Worm (Caenorhabditis elegans): Measurements from ENCODE around the gene C47E12.2.
A peak's percentile ranks its signal among the peaks of the same experiment; 100 is the strongest.

C47E12.2 gene

DNA sequence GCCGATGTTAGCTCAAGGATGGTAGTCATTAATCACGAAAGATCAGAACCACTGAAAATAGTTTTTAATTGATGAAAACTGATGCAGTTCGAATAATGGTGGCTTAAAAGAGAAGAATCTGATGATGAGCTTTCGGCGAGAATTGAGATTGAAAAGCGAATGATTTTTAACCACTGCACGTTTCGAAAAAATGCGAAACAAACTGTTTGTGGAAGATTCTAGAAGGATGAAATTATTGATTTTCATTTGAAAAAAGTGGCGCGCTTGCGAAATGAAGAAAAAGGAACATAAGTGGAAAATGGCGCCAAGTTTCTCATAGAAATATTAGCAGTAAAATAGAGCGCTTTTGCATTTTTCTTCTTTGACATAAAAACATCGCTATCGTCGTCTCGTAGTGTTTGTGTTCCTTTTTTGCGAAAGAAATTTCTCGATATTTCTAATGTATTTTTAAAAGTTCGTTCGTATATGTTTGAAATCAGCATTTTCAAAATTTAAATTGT is 8.4 kb downstream of the C47E12.2 start, which contains the start of gene uba-1 (continued):
- TF ChIP-seq chd-7 (tag; optimal IDR thresholded peaks at IDR 0.05) (peak; percentile 35), C06A6.2 (GFP tag; conservative IDR thresholded peaks at IDR 0.05) (no peak; the same call in 1 of the 2 replicates), F49E8.2 (tag; optimal IDR thresholded peaks at IDR 0.05; ENCODE audit: insufficient read depth) (peak; percentile 53), F33H1.4 (GFP tag; IDR thresholded peaks at IDR 0.05) (peak; percentile 67), tlf-1 (GFP tag; optimal IDR thresholded peaks at IDR 0.05) (peak; percentile 87), Y53G8AR.9 (GFP tag; conservative IDR thresholded peaks at IDR 0.05) (peak; percentile 89), lsy-27 (tag; optimal IDR thresholded peaks at IDR 0.05; ENCODE audit: borderline replicate concordance, insufficient read depth) (no peak), dpff-1 (tag; optimal IDR thresholded peaks at IDR 0.05) (no peak), ztf-6 (GFP tag; IDR thresholded peaks at IDR 0.05) (no peak), mcd-1 (GFP tag; IDR thresholded peaks at IDR 0.05) (peak; percentile 58; the same call in 1 of the 2 replicates), egl-44 (GFP tag; IDR thresholded peaks at IDR 0.05) (no peak), T26A5.8 (tag; optimal IDR thresholded peaks at IDR 0.05) (no peak), ztf-26 (tag; optimal IDR thresholded peaks at IDR 0.05) (no peak), mxl-1 (tag; optimal IDR thresholded peaks at IDR 0.05) (no peak), die-1 (tag; optimal IDR thresholded peaks at IDR 0.05) (peak; percentile 42), tbx-9 (tag; optimal IDR thresholded peaks at IDR 0.05; ENCODE audit: borderline replicate concordance) (no peak), F57C9.4 (tag; optimal IDR thresholded peaks at IDR 0.05) (no peak), Y95B8A.8 (GFP tag; IDR thresholded peaks at IDR 0.05) (no peak), dpl-1 (GFP tag; optimal IDR thresholded peaks at IDR 0.05) (peak; percentile 79), hsf-1 (GFP tag; IDR thresholded peaks at IDR 0.05) (peak; percentile 97), nhr-80 (tag; optimal IDR thresholded peaks at IDR 0.05) (peak; percentile 7), snpc-3.4 (tag; optimal IDR thresholded peaks at IDR 0.05) (peak; percentile 42), Y53F4B.3 (GFP tag; IDR thresholded peaks at IDR 0.05) (no peak), Y79H2A.3 (GFP tag; conservative IDR thresholded peaks at IDR 0.05) (no peak), dox-1 (GFP tag; IDR thresholded peaks at IDR 0.05) (peak; percentile 76), repo-1 (tag; optimal IDR thresholded peaks at IDR 0.05) (peak; percentile 84), gei-17 (GFP tag; optimal IDR thresholded peaks at IDR 0.05) (no peak), Y67H2A.10 (GFP tag; conservative IDR thresholded peaks at IDR 0.05) (no peak), lin-35 (GFP tag; optimal IDR thresholded peaks at IDR 0.05) (peak; percentile 13 to 77 (median 48)), somi-1 (GFP tag; optimal IDR thresholded peaks at IDR 0.05) (no peak), nhr-120 (GFP tag; IDR thresholded peaks at IDR 0.05) (no peak), Y56A3A.18 (GFP tag; IDR thresholded peaks at IDR 0.05) (no peak; the same call in 1 of the 2 replicates), pbrm-1 (GFP tag; IDR thresholded peaks at IDR 0.05) (peak; percentile 63; the same call in 1 of the 2 replicates), F37B4.10 (GFP tag; IDR thresholded peaks at IDR 0.05) (no peak), bed-1 (GFP tag; IDR thresholded peaks at IDR 0.05) (no peak), hmg-20 (GFP tag; IDR thresholded peaks at IDR 0.05) (no peak), ceh-40 (GFP tag; IDR thresholded peaks at IDR 0.05) (no peak), unc-130 (GFP tag; optimal IDR thresholded peaks at IDR 0.05) (peak; percentile 55), madf-3 (GFP tag; IDR thresholded peaks at IDR 0.05) (no peak), nfya-2 (GFP tag; IDR thresholded peaks at IDR 0.05) (no peak), hlh-12 (tag; optimal IDR thresholded peaks at IDR 0.05) (no peak), attf-3 (GFP tag; conservative IDR thresholded peaks at IDR 0.05) (no peak), lsl-1 (GFP tag; optimal IDR thresholded peaks at IDR 0.05) (peak; percentile 70), rec-8 (tag; optimal IDR thresholded peaks at IDR 0.05) (peak in 1 of 2 experiments; percentile 27), madf-6 (GFP tag; IDR thresholded peaks at IDR 0.05) (peak; percentile 94), F52B5.7 (tag; optimal IDR thresholded peaks at IDR 0.05) (peak; percentile 35), lin-40 (tag; optimal IDR thresholded peaks at IDR 0.05) (peak; percentile 31), lin-26 (GFP tag; IDR thresholded peaks at IDR 0.05) (peak; percentile 11; the same call in 1 of the 2 replicates)

Measured in whole organism, young adult.